Worm (Caenorhabditis elegans): ENCODE measurements around the gene gpch-1.

gpch-1 gene

DNA sequence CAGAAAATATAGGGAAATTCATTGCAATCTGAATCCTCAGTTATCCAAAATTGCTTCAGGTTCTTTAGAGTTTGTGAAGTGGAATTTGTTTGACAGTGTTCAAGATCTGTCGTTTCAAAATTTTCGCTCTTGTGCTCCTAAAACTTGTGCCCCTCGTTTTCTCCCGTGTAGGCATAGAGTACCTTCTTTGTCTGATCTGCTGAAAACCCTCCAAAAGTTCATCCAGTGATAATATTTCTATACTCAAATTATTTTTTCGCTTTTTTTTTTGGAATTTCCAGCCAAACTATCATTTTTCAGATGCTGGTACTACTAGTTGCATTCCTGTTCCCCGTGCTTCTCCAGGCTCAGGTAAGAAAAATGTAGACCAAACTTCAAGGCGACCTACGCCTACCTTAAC, 13.9 kb upstream of the gpch-1 start, which contains the start of gene R07E5.4:
Gene R07E5.4, plus strand, starts transcription at position 301 of the 400 bp plus-strand sequence.
- no peak for TF ChIP-seq C34B4.2 (tag; optimal IDR thresholded peaks at IDR 0.05)
- no peak for TF ChIP-seq sup-37 (GFP tag; optimal IDR thresholded peaks at IDR 0.05)
- no peak for TF ChIP-seq nhr-71 (tag; optimal IDR thresholded peaks at IDR 0.05)
- no peak for TF ChIP-seq Y116A8C.19 (tag; optimal IDR thresholded peaks at IDR 0.05; ENCODE audit: borderline replicate concordance)
- no peak for TF ChIP-seq nhr-85 (tag)
- TF ChIP-seq sptf-1 (tag; optimal IDR thresholded peaks at IDR 0.05) = no peak
- no peak for TF ChIP-seq C04F5.9 (tag; optimal IDR thresholded peaks at IDR 0.05)
- TF ChIP-seq nhr-237 (tag; optimal IDR thresholded peaks at IDR 0.05) = no peak
- TF ChIP-seq unc-98 (GFP tag; IDR thresholded peaks at IDR 0.05) = no peak
- TF ChIP-seq mab-9 (GFP tag; IDR thresholded peaks at IDR 0.05) = no peak
- no peak for TF ChIP-seq tbx-2 (tag; optimal IDR thresholded peaks at IDR 0.05)
- TF ChIP-seq isw-1 (GFP tag; IDR thresholded peaks at IDR 0.05) = no peak
- TF ChIP-seq sox-4 (tag; optimal IDR thresholded peaks at IDR 0.05) = no peak
- no peak for TF ChIP-seq ceh-63 (GFP tag; optimal IDR thresholded peaks at IDR 0.05)
- no peak for TF ChIP-seq lin-39 (tag; optimal IDR thresholded peaks at IDR 0.05)
- TF ChIP-seq fkh-10 (GFP tag; optimal IDR thresholded peaks at IDR 0.05) = no peak
- no peak for TF ChIP-seq hlh-17 (GFP tag; optimal IDR thresholded peaks at IDR 0.05; ENCODE audit: borderline replicate concordance)
- no peak for TF ChIP-seq fkh-4 (tag; optimal IDR thresholded peaks at IDR 0.05; ENCODE audit: borderline replicate concordance)

DNA sequence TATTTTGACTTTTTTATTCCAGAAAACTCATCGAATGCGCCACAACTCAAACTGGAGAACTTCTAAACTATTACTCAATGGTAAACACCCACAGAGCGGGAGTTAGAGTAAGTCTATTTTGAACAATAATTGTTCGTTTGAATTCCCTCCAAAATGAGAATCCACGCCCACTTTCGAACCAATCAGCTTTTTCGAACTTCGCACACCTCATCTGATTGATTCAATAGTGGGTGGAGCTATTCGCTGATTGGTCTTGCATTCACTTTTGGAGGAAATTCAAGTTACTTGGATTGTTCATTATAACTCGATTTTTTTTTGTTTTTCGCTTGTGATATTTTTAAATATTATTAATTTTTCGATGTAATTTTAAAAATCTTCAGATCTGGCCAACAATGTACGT, 12.5 kb upstream of the gpch-1 start:
- TF ChIP-seq tbx-2 (tag; optimal IDR thresholded peaks at IDR 0.05) = no peak
- TF ChIP-seq C04F5.9 (tag; optimal IDR thresholded peaks at IDR 0.05) = no peak
- TF ChIP-seq mab-9 (GFP tag; IDR thresholded peaks at IDR 0.05) = no peak
- no peak for TF ChIP-seq aha-1 (tag; optimal IDR thresholded peaks at IDR 0.05)
- TF ChIP-seq alr-1 (tag; optimal IDR thresholded peaks at IDR 0.05; ENCODE audit: borderline replicate concordance) = no peak
- TF ChIP-seq vab-15 (tag; optimal IDR thresholded peaks at IDR 0.05) = no peak
- no peak for TF ChIP-seq skn-1 (tag; optimal IDR thresholded peaks at IDR 0.05)
- TF ChIP-seq nhr-71 (tag; optimal IDR thresholded peaks at IDR 0.05) = no peak
- no peak for TF ChIP-seq jun-1 (tag; optimal IDR thresholded peaks at IDR 0.05)
- TF ChIP-seq nhr-76 (tag; optimal IDR thresholded peaks at IDR 0.05) = no peak
- TF ChIP-seq dsc-1 (tag; optimal IDR thresholded peaks at IDR 0.05) = no peak
- TF ChIP-seq lsy-2 (tag; optimal IDR thresholded peaks at IDR 0.05) = no peak
- TF ChIP-seq ztf-4 (tag; optimal IDR thresholded peaks at IDR 0.05) = no peak
- TF ChIP-seq pax-3 (tag; optimal IDR thresholded peaks at IDR 0.05) = no peak
- no peak for TF ChIP-seq zip-4 (GFP tag; optimal IDR thresholded peaks at IDR 0.05)
- TF ChIP-seq unc-62 (GFP tag; optimal IDR thresholded peaks at IDR 0.05) = no peak
- TF ChIP-seq ceh-82 (tag; optimal IDR thresholded peaks at IDR 0.05) = no peak
- TF ChIP-seq ceh-90 (tag; optimal IDR thresholded peaks at IDR 0.05) = no peak
- TF ChIP-seq blmp-1 (tag; optimal IDR thresholded peaks at IDR 0.05) = no peak

DNA sequence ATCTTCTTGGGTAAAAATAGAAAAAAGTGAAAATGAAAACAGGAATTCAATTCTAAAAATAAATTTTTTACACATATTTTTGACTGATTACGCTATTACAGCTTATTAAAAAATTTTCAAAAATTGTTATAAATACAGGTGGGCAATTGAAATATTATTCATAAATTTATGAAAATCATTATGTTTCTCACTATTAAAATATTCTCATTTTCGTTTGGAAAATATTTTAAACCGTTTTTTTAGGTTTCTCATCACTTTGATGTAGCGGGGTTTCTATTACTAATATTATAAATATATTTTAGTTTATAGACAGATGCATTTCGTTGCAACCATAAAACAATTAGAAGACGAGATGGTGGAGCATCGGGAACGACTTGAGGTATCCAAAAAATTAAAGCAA, 11.2 kb upstream of the gpch-1 start, which contains the start of gene R07E5.5:
Gene R07E5.5, plus strand, starts transcription at position 301 of the 400 bp plus-strand sequence.
- no peak for TF ChIP-seq ztf-4 (tag; optimal IDR thresholded peaks at IDR 0.05)
- no peak for TF ChIP-seq lir-3 (tag; optimal IDR thresholded peaks at IDR 0.05; ENCODE audit: poor library complexity)
- no peak for TF ChIP-seq vab-15 (tag; optimal IDR thresholded peaks at IDR 0.05)
- TF ChIP-seq mdl-1 (tag; optimal IDR thresholded peaks at IDR 0.05) = no peak
- TF ChIP-seq sup-37 (GFP tag; optimal IDR thresholded peaks at IDR 0.05) = no peak
- TF ChIP-seq swsn-7 (tag; optimal IDR thresholded peaks at IDR 0.05) = no peak
- TF ChIP-seq lsy-2 (tag; optimal IDR thresholded peaks at IDR 0.05) = no peak

DNA sequence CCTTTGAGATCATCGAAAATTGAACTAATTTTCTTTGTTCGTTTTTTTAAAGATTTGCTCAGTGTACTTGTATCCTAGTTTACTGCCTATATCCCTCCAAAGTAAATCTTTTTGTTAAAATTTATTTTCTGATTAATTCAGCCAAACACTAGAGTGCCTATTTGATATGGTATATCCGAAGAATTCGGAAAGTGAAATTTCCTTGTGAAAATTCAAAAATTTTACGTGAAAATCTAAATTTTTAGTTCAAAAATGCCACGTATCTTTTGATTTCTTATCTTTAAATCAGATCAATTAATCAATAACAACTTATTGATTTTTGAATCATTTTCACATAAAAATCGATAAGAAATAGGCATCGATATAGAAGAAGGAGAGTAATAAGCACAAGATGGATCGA, 9.9 kb upstream of the gpch-1 start, which contains the start of gene R07E5.6:
Gene R07E5.6, plus strand, starts transcription at position 301 of the 400 bp plus-strand sequence.
- TF ChIP-seq efl-1 (optimal IDR thresholded peaks at IDR 0.05) (no peak), efl-1 (GFP tag; optimal IDR thresholded peaks at IDR 0.05 in 1 of 2) (peak in 1 of 2 experiments; percentile 37), pag-3 (tag; optimal IDR thresholded peaks at IDR 0.05; ENCODE audit: borderline replicate concordance, insufficient read depth) (no peak)

All from whole organism, L1 larva.